Fruit fly (Drosophila melanogaster) whole organism, adult: ENCODE data around the gene spas.
A peak's percentile ranks its signal among the peaks of the same experiment; 100 is the strongest.

Experiments
- CG11617 ChIP-seq: fragments of 200-800 bp; sonication (Bioruptor generic); optimal IDR thresholded peaks from 2 replicates; lab custom pipeline; 2017; ENCODE audit warnings: mild to moderate bottlenecking, missing biosample characterization, missing genetic modification reagents, missing genetic modification characterization
- CG12768 ChIP-seq: fragments of 200-800 bp; sonication (Bioruptor generic); optimal IDR thresholded peaks from 2 replicates; lab custom pipeline; 2017; ENCODE audit warnings: missing biosample characterization, missing genetic modification characterization, mild to moderate bottlenecking, moderate library complexity, missing genetic modification reagents
- CG14711 ChIP-seq: fragments of 200-800 bp; sonication (Bioruptor generic); optimal IDR thresholded peaks from 2 replicates; lab custom pipeline; 2018; ENCODE audit warnings: missing biosample characterization, mild to moderate bottlenecking, missing genetic modification characterization, moderate library complexity
- CG1620 ChIP-seq: fragments of 200-800 bp; sonication (Bioruptor generic); optimal IDR thresholded peaks from 2 replicates; lab custom pipeline; 2016; ENCODE audit warnings: missing biosample characterization, missing genetic modification characterization
- CG33017 ChIP-seq: fragments of 200-800 bp; sonication (Bioruptor generic); optimal IDR thresholded peaks from 2 replicates; lab custom pipeline; 2018; ENCODE audit warnings: missing biosample characterization, mild to moderate bottlenecking, missing genetic modification characterization, moderate library complexity
- CG5204 ChIP-seq: fragments of 200-800 bp; sonication (Bioruptor generic); optimal IDR thresholded peaks from 2 replicates; lab custom pipeline; 2016; ENCODE audit warnings: missing biosample characterization, missing genetic modification characterization
- CG7045 ChIP-seq: fragments of 200-800 bp; sonication (Bioruptor generic); optimal IDR thresholded peaks from 2 replicates; lab custom pipeline; 2017; ENCODE audit warnings: missing biosample characterization, mild to moderate bottlenecking, missing genetic modification characterization
- CG7101 ChIP-seq: fragments of 200-800 bp; sonication (Bioruptor generic); optimal IDR thresholded peaks from 2 replicates; lab custom pipeline; 2018; ENCODE audit warnings: missing biosample characterization, mild to moderate bottlenecking, missing genetic modification characterization, moderate library complexity
- Clk ChIP-seq: fragments of 200-800 bp; sonication (Bioruptor generic); optimal IDR thresholded peaks from 2 replicates; lab custom pipeline; 2017; ENCODE audit warnings: missing biosample characterization, missing genetic modification characterization
- Crg-1 ChIP-seq: fragments of 200-800 bp; sonication (Bioruptor generic); optimal IDR thresholded peaks from 2 replicates; lab custom pipeline; 2016; ENCODE audit warnings: missing biosample characterization, missing genetic modification characterization
- Hr96 ChIP-seq: fragments of 200-800 bp; sonication (Bioruptor generic); optimal IDR thresholded peaks from 2 replicates; lab custom pipeline; 2016; ENCODE audit warnings: missing biosample characterization, missing genetic modification characterization
- Mnt ChIP-seq: fragments of 200-800 bp; sonication (Bioruptor generic); optimal IDR thresholded peaks from 2 replicates; lab custom pipeline; 2016; ENCODE audit warnings: missing biosample characterization, mild to moderate bottlenecking, missing genetic modification characterization
- bab1 ChIP-seq: fragments of 200-800 bp; sonication (Bioruptor generic); optimal IDR thresholded peaks from 3 replicates; lab custom pipeline; 2019; ENCODE audit warnings: missing biosample characterization, mild to moderate bottlenecking, missing genetic modification characterization, moderate library complexity
- cic ChIP-seq: fragments of 200-800 bp; sonication (Bioruptor generic); optimal IDR thresholded peaks from 2 replicates; lab custom pipeline; 2017; ENCODE audit warnings: missing biosample characterization, mild to moderate bottlenecking, missing genetic modification characterization, moderate library complexity
- cnc ChIP-seq, 2 experiments: fragments of >200 bp; optimal IDR thresholded peaks; 2 replicates each; lab custom pipeline; 2017
- kay ChIP-seq: fragments of 200-800 bp; sonication (Bioruptor generic); peaks from one replicate; lab custom pipeline; 2016; ENCODE audit warnings: missing biosample characterization, missing genetic modification characterization, borderline replicate concordance
- ovo ChIP-seq: fragments of 200-800 bp; sonication (Bioruptor generic); optimal IDR thresholded peaks from 2 replicates; lab custom pipeline; 2016; ENCODE audit warnings: missing biosample characterization, missing genetic modification characterization
- pad ChIP-seq: fragments of 200-800 bp; sonication (Bioruptor generic); optimal IDR thresholded peaks from 3 replicates; lab custom pipeline; 2017; ENCODE audit warnings: missing biosample characterization, missing genetic modification characterization, mild to moderate bottlenecking, moderate library complexity, missing genetic modification reagents
- tj ChIP-seq: fragments of 200-800 bp; sonication (Bioruptor generic); optimal IDR thresholded peaks from 3 replicates; lab custom pipeline; 2017; ENCODE audit warnings: missing biosample characterization, mild to moderate bottlenecking, missing genetic modification characterization, moderate library complexity
- toe ChIP-seq: fragments of 200-800 bp; sonication (Bioruptor generic); optimal IDR thresholded peaks from 2 replicates; lab custom pipeline; 2016; ENCODE audit warnings: missing biosample characterization, missing genetic modification characterization

Gene spas

DNA sequence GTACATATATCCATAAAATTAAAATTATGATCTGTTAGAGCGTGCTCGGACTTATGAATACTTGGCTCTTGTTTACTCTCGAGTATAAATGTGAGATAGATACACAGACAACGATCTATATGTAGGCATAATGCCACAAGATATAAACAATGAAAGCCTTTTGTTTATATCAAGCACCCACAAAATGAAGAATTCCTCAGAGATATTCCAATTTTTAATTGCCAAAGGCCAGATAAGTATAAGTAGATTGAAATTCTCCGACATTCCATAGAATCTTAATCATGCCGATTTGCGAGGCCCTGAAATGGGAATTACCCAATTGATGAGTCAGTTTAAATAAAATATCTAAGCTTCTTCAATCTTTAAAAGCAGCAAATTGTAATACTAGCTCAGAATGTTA is 16.1 kb upstream of the spas start:
- TF ChIP-seq ovo (GFP tag; lab: Kevin White, UChicago) (no peak), CG7045 (GFP tag; lab: Kevin White, UChicago) (no peak), kay (no peak), CG11617 (GFP tag; lab: Kevin White, UChicago) (no peak), CG5204 (GFP tag; lab: Kevin White, UChicago) (no peak), cnc (optimal IDR thresholded peaks at IDR 0.05; lab: Kevin White, UChicago) (no peak), bab1 (GFP tag; lab: Kevin White, UChicago) (no peak), Mnt (no peak), toe (no peak), tj (GFP tag; lab: Kevin White, UChicago) (no peak), cic (GFP tag; lab: Kevin White, UChicago) (no peak), Crg-1 (no peak), CG7101 (tag; lab: Kevin White, UChicago) (no peak), pad (GFP tag; lab: Kevin White, UChicago) (no peak), CG14711 (tag; lab: Kevin White, UChicago) (no peak), Hr96 (GFP tag; lab: Kevin White, UChicago) (no peak), Clk (GFP tag; lab: Kevin White, UChicago) (no peak)

DNA sequence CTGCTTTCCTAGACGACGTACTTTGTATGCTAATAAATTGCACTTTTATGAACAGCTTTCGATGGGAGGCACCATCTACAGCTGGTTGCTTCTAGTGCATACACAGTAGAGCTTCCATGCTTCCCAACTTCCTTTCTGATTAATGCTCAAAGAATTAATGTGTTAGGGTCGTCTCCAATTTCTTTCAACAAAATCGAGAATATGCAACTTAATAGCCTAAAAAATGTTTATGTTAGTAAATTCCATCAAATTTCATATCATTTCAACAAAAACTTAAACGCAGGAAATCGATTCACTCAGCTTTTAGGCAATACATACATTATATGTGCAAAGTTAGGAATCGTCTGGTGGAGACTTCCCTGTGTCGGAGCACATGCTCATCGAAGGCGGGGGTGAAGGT is 13.9 kb upstream of the spas start:
- TF ChIP-seq kay (no peak), Mnt (no peak)

DNA sequence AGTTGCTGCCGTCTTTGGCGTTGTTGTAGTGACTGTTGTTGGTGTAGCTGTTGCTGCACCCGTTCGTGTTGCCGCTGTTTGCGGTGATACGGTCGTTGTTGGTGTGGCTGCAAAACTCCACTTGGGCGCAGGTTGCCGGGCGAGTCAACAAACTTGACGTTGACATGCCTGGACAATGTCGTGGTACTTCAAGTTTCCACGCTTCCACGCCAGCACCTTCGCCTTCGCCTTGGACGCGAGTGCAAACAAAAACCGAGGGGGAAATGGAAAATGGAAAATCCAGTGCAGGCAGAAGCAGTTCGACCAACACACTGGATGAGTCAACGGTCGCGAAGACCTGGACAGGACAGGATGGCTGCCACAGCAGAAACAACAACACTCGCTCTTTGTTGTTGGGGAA is 13.3 kb upstream of the spas start:
- TF ChIP-seq kay (peak; percentile 29), bab1 (GFP tag; lab: Kevin White, UChicago) (no peak)

DNA sequence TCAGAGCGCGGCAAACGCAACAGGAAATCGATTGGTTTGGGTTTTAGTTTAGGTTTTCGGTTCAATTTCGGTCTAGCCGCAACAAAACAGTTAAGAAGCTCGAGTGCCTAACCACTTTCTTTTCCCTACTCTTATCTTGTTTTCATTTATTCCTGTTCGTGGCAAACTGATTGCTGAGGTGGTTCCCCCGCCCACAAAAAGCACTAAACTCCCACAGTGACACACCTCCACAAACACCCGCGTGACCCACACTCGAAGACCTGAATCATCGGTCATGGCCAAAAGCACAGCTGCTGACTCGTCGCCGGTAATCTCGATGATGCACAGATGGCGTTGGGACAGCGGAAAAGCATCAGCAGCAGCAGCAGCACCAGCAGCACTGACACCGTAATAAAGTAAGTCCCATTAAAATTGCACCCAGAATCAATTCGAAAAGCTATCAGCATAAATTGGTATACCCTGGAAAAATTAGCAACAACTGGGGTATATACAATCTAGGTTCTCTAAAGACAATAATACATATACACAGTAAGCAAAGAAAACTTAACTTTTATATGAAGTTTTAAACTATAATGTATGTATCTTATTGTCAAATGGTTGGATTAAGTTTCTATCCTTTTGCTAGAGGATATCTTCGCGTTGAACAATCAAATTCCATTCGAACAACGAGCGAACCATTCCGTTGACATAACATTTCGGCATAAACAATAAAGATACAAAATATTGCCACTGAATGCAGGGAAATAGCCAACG is 12.1 kb upstream of the spas start:
- no peak for TF ChIP-seq CG11617 (GFP tag; lab: Kevin White, UChicago)
- TF ChIP-seq Mnt = no peak
- TF ChIP-seq bab1 (GFP tag; lab: Kevin White, UChicago) = no peak
- no peak for TF ChIP-seq CG7045 (GFP tag; lab: Kevin White, UChicago)
- TF ChIP-seq Clk (GFP tag; lab: Kevin White, UChicago) = no peak
- TF ChIP-seq CG33017 (tag; lab: Kevin White, UChicago) = no peak
- TF ChIP-seq kay = no peak
- TF ChIP-seq ovo (GFP tag; lab: Kevin White, UChicago) = no peak
- TF ChIP-seq pad (GFP tag; lab: Kevin White, UChicago) = no peak
- no peak for TF ChIP-seq cic (GFP tag; lab: Kevin White, UChicago)
- TF ChIP-seq CG5204 (GFP tag; lab: Kevin White, UChicago) = no peak
- no peak for TF ChIP-seq Hr96 (GFP tag; lab: Kevin White, UChicago)
- no peak for TF ChIP-seq CG1620 (GFP tag; lab: Kevin White, UChicago)
- no peak for TF ChIP-seq Crg-1
- no peak for TF ChIP-seq cnc (optimal IDR thresholded peaks at IDR 0.05; lab: Kevin White, UChicago)
- no peak for TF ChIP-seq CG7101 (tag; lab: Kevin White, UChicago)

DNA sequence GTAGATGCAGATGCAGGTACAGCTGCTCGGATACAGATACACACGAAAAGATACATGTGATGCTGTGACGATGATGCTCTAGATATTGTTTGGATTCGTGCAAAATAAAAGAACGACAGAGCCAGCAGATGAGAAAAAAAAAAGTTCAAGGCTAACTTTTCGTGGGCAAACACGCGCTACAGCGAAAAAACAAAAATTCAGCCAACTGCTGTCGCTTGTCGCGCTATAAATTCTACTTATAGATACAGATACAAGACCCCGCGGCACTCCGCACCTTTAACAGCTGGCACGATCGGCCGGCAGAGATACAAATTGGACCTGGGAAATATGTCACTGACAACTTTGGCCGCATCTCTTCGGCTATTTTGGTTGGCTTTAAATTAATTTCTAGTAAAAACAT is 11.5 kb upstream of the spas start:
- TF ChIP-seq CG11617 (GFP tag; lab: Kevin White, UChicago) (peak; percentile 27), CG14711 (tag; lab: Kevin White, UChicago) (no peak), kay (no peak), CG12768 (GFP tag; lab: Kevin White, UChicago) (peak; percentile 14), Crg-1 (no peak), CG7101 (tag; lab: Kevin White, UChicago) (no peak), cic (GFP tag; lab: Kevin White, UChicago) (no peak), Mnt (peak; percentile 40)

DNA sequence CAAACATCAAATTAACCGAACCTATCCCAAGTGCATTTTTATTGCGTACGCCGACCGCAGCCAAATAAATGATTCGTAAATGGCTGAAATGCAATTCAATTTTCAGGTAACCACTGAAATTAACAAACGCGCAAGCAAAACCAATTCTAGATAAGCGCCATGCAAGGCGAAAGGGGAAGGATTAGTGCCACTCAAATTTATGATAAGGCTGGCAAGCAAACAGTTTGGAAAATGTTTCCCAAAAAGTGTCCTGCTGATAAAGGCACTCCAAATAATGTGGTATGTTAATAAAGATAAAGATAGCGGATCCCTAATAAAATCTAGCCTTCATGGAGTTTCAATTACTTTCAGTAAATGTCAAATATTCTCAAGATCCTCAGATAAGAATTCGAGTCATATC is 10.8 kb upstream of the spas start:
- no peak for TF ChIP-seq CG5204 (GFP tag; lab: Kevin White, UChicago)
- no peak for TF ChIP-seq Mnt
- TF ChIP-seq kay = no peak
- TF ChIP-seq toe = no peak
- no peak for TF ChIP-seq CG14711 (tag; lab: Kevin White, UChicago)
- TF ChIP-seq CG1620 (GFP tag; lab: Kevin White, UChicago) = no peak
- no peak for TF ChIP-seq bab1 (GFP tag; lab: Kevin White, UChicago)
- TF ChIP-seq cic (GFP tag; lab: Kevin White, UChicago) = no peak
- TF ChIP-seq tj (GFP tag; lab: Kevin White, UChicago) = no peak

DNA sequence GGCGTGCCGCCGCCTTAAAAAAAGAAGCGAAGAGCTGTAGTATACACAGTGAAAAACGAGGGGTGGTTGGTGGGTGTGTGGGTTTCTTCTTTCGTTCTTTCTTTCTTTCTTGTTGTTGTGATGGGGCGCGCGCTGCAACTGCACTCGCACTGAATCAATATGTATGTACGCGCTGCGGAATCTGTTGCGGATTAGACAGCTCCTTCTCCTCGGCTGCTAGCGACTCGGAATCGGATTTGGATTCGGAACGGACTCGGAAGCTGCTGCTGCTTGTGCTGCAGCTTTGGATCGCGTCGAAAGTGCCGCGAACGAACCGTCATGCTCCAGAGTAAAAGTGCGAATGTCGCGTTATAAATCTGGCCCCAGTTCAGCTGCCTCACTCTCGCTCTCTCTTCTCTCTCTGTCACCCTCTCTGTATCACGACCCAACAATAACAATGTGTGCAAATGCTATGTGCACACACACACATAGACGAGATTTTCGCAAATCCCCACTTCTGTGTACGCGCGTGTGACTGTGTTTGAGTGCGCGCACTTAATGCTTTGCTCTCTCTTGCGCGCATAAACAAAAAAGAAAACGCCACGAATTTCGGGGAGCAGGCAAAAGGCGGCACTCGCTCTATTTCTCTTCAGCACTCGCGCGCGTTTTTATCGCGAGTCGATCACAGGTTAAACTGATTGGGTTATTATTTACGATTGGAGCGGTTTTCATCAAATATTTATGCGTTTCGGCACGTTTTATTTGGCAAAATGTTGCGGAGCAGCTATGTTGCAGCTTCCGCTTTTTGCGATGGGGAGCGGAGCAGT is 6.8 kb upstream of the spas start:
- TF ChIP-seq bab1 (GFP tag; lab: Kevin White, UChicago) (peak; percentile 20), toe (no peak), CG7101 (tag; lab: Kevin White, UChicago) (peak; percentile 31), tj (GFP tag; lab: Kevin White, UChicago) (peak; percentile 79), Mnt (peak; percentile 69), CG1620 (GFP tag; lab: Kevin White, UChicago) (peak; percentile 3), CG7045 (GFP tag; lab: Kevin White, UChicago) (peak; percentile 47), CG33017 (tag; lab: Kevin White, UChicago) (peak; percentile 15), ovo (GFP tag; lab: Kevin White, UChicago) (no peak), cic (GFP tag; lab: Kevin White, UChicago) (peak; percentile 56), Crg-1 (peak; percentile 7), pad (GFP tag; lab: Kevin White, UChicago) (peak; percentile 57), CG5204 (GFP tag; lab: Kevin White, UChicago) (no peak), CG12768 (GFP tag; lab: Kevin White, UChicago) (peak; percentile 75)
